Worm (Caenorhabditis elegans): ENCODE data around the gene hpl-1.
A peak's percentile ranks its signal among the peaks of the same experiment; 100 is the strongest.

The hpl-1 gene

ce11 chrX:13223437-13223836 is 21.8 kb upstream of the hpl-1 start, which contains the start of gene skr-20:
Gene skr-20, minus strand, starts transcription at chrX:13223537.
- TF ChIP-seq tbx-2 (tag; optimal IDR thresholded peaks at IDR 0.05) = no peak
- TF ChIP-seq K09A11.1 (tag; optimal IDR thresholded peaks at IDR 0.05; ENCODE audit: insufficient read depth) = no peak
- no peak for TF ChIP-seq hlh-30 (tag; optimal IDR thresholded peaks at IDR 0.05; ENCODE audit: insufficient read depth)
- TF ChIP-seq ttx-3 (tag; optimal IDR thresholded peaks at IDR 0.05) = no peak
- no peak for TF ChIP-seq C08G9.2 (tag; optimal IDR thresholded peaks at IDR 0.05)
- TF ChIP-seq ceh-31 (tag; optimal IDR thresholded peaks at IDR 0.05) = no peak
- no peak for TF ChIP-seq nhr-232 (tag; optimal IDR thresholded peaks at IDR 0.05)
- no peak for TF ChIP-seq unc-42 (tag; optimal IDR thresholded peaks at IDR 0.05)
- no peak for TF ChIP-seq ahr-1 (tag; optimal IDR thresholded peaks at IDR 0.05)
- TF ChIP-seq fkh-10 (GFP tag; optimal IDR thresholded peaks at IDR 0.05) = no peak
- no peak for TF ChIP-seq ceh-30 (tag; optimal IDR thresholded peaks at IDR 0.05)
- no peak for TF ChIP-seq dve-1 (tag; optimal IDR thresholded peaks at IDR 0.05)
- TF ChIP-seq hlh-15 (tag; optimal IDR thresholded peaks at IDR 0.05) = no peak
- no peak for TF ChIP-seq fax-1 (tag; optimal IDR thresholded peaks at IDR 0.05)
- TF ChIP-seq dmd-4 (tag; optimal IDR thresholded peaks at IDR 0.05; ENCODE audit: borderline replicate concordance) = no peak

- TF ChIP-seq gmeb-2 (tag; optimal IDR thresholded peaks at IDR 0.05) (no peak), dmd-4 (tag; optimal IDR thresholded peaks at IDR 0.05; ENCODE audit: borderline replicate concordance) (no peak), ceh-24 (tag; optimal IDR thresholded peaks at IDR 0.05) (no peak), ceh-2 (tag; optimal IDR thresholded peaks at IDR 0.05) (no peak), madf-2 (tag; optimal IDR thresholded peaks at IDR 0.05) (no peak), che-1 (tag; optimal IDR thresholded peaks at IDR 0.05) (no peak), hlh-8 (tag; optimal IDR thresholded peaks at IDR 0.05) (no peak), unc-3 (GFP tag; conservative IDR thresholded peaks at IDR 0.05) (no peak), unc-3 (tag; optimal IDR thresholded peaks at IDR 0.05) (no peak), sdc-2 (tag; optimal IDR thresholded peaks at IDR 0.05) (no peak), ceh-45 (GFP tag; IDR thresholded peaks at IDR 0.05) (no peak), ahr-1 (tag; optimal IDR thresholded peaks at IDR 0.05) (no peak), Y22D7AL.16 (tag; optimal IDR thresholded peaks at IDR 0.05) (no peak), eyg-1 (tag; optimal IDR thresholded peaks at IDR 0.05) (no peak), odd-2 (tag; optimal IDR thresholded peaks at IDR 0.05) (no peak), nfya-1 (tag; optimal IDR thresholded peaks at IDR 0.05) (no peak), ceh-48 (tag; optimal IDR thresholded peaks at IDR 0.05) (no peak), hlh-6 (tag; optimal IDR thresholded peaks at IDR 0.05) (no peak), syd-9 (tag; optimal IDR thresholded peaks at IDR 0.05) (no peak), hlh-13 (GFP tag; optimal IDR thresholded peaks at IDR 0.05) (no peak)
These were observed 20.6 kb upstream of the hpl-1 start, which contains the start of gene skr-19 for ce11 chrX:13224608-13225007. Gene skr-19, minus strand, starts transcription at chrX:13224708.

ce11 chrX:13225111-13225905 is 19.9 kb upstream of the hpl-1 start:
- no peak for TF ChIP-seq pag-3 (tag; optimal IDR thresholded peaks at IDR 0.05; ENCODE audit: borderline replicate concordance)
- peak; percentile 36 for TF ChIP-seq ceh-2 (tag; optimal IDR thresholded peaks at IDR 0.05)
- no peak for TF ChIP-seq fkh-6 (tag; optimal IDR thresholded peaks at IDR 0.05)
- no peak for TF ChIP-seq pat-9 (tag; optimal IDR thresholded peaks at IDR 0.05)
- no peak for TF ChIP-seq pax-1 (tag; optimal IDR thresholded peaks at IDR 0.05)
- TF ChIP-seq ztf-16 (tag; optimal IDR thresholded peaks at IDR 0.05) = no peak
- peak; percentile 7 for TF ChIP-seq ceh-31 (tag; optimal IDR thresholded peaks at IDR 0.05)
- no peak for TF ChIP-seq tbx-7 (tag; optimal IDR thresholded peaks at IDR 0.05)
- no peak for TF ChIP-seq ceh-18 (tag; optimal IDR thresholded peaks at IDR 0.05)
- no peak for TF ChIP-seq odd-2 (tag; optimal IDR thresholded peaks at IDR 0.05)
- TF ChIP-seq elt-4 (tag; optimal IDR thresholded peaks at IDR 0.05) = no peak
- TF ChIP-seq nhr-11 (tag; optimal IDR thresholded peaks at IDR 0.05) = no peak
- TF ChIP-seq ama-1 (optimal IDR thresholded peaks at IDR 0.05) = no peak
- TF ChIP-seq sdc-2 (tag; optimal IDR thresholded peaks at IDR 0.05) = no peak
- no peak for TF ChIP-seq ceh-14 (tag; optimal IDR thresholded peaks at IDR 0.05)
- no peak for TF ChIP-seq syd-9 (tag; optimal IDR thresholded peaks at IDR 0.05)
- no peak for TF ChIP-seq sox-4 (tag; optimal IDR thresholded peaks at IDR 0.05)
- peak; percentile 11 for TF ChIP-seq ceh-22 (tag; optimal IDR thresholded peaks at IDR 0.05)
- TF ChIP-seq pha-2 (tag; optimal IDR thresholded peaks at IDR 0.05) = no peak
- TF ChIP-seq hlh-8 (tag; optimal IDR thresholded peaks at IDR 0.05) = no peak
- TF ChIP-seq hlh-30 (tag; optimal IDR thresholded peaks at IDR 0.05; ENCODE audit: insufficient read depth) = peak; percentile 80
- no peak for TF ChIP-seq che-1 (tag; optimal IDR thresholded peaks at IDR 0.05)
- no peak for TF ChIP-seq K02D7.2 (tag; optimal IDR thresholded peaks at IDR 0.05)
- TF ChIP-seq zip-5 (tag; optimal IDR thresholded peaks at IDR 0.05) = no peak

All from whole organism, late embryonic.